Worm (Caenorhabditis elegans) whole organism, young adult: ENCODE measurements around the gene set-19.
A peak's percentile ranks its signal among the peaks of the same experiment; 100 is the strongest.

Experiments used
- B0019.2 ChIP-seq: fragments of 200-800 bp; sonication (Bioruptor generic); conservative IDR thresholded peaks from 2 replicates; pipeline ENCODE4 v1.3.6; 2022; ENCODE audit warnings: missing genetic modification reagents, missing genetic modification characterization, missing compliant biosample characterization
- B0035.1 ChIP-seq: sonication (generic microtip); optimal IDR thresholded peaks from 2 replicates; lab custom pipeline; 2016; ENCODE audit warnings: missing genetic modification characterization, mild to moderate bottlenecking, missing compliant biosample characterization, missing genotype, missing genetic modification reagents
- C06A6.2 ChIP-seq: fragments of 200-800 bp; sonication (Bioruptor generic); conservative IDR thresholded peaks from 2 replicates; pipeline ENCODE4 v1.3.6; 2022; ENCODE audit warnings: missing genetic modification characterization, missing compliant biosample characterization
- F10E7.11 ChIP-seq: sonication (generic microtip); optimal IDR thresholded peaks from 2 replicates; lab custom pipeline; 2017; ENCODE audit warnings: mild to moderate bottlenecking, missing genetic modification characterization, moderate library complexity, missing compliant biosample characterization
- F39B2.1 ChIP-seq: fragments of 200-800 bp; sonication (Bioruptor generic); IDR thresholded peaks from 2 replicates; pipeline ENCODE4 v1.3.6; 2022; ENCODE audit warnings: missing genetic modification reagents, missing genetic modification characterization, missing compliant biosample characterization
- F52B5.7 ChIP-seq: sonication (generic microtip); optimal IDR thresholded peaks from 2 replicates; lab custom pipeline; 2016; ENCODE audit warnings: mild to moderate bottlenecking, missing genetic modification characterization, missing compliant biosample characterization
- F55B11.4 ChIP-seq: sonication (generic microtip); optimal IDR thresholded peaks from 2 replicates; lab custom pipeline; 2016; ENCODE audit warnings: missing compliant biosample characterization, missing genetic modification characterization, borderline replicate concordance; ENCODE audit not compliant: insufficient read depth
- F57C9.4 ChIP-seq: sonication (generic microtip); optimal IDR thresholded peaks from 2 replicates; lab custom pipeline; 2017; ENCODE audit warnings: mild to moderate bottlenecking, missing genetic modification characterization, missing compliant biosample characterization
- K12H6.12 ChIP-seq: fragments of 200-800 bp; sonication (Bioruptor generic); optimal IDR thresholded peaks from 2 replicates; lab custom pipeline; 2018; ENCODE audit warnings: mild to moderate bottlenecking, missing genetic modification characterization, missing compliant biosample characterization
- T07F8.4 ChIP-seq: sonication (generic microtip); optimal IDR thresholded peaks from 2 replicates; lab custom pipeline; 2016; ENCODE audit warnings: mild to moderate bottlenecking, missing genetic modification characterization, moderate library complexity, missing compliant biosample characterization
- Y56A3A.18 ChIP-seq: fragments of 200-800 bp; sonication (Bioruptor generic); IDR thresholded peaks from 2 replicates; pipeline ENCODE4 v1.3.6; 2022; ENCODE audit warnings: missing genetic modification reagents, missing genetic modification characterization, missing compliant biosample characterization
- ama-1 ChIP-seq, 3 experiments: fragments of 150-350 bp in 1 of 3; sonication (generic microtip) in 2 of 3; optimal IDR thresholded peaks; 2 replicates each; lab custom pipeline; 2014 to 2018; ENCODE audit warnings: missing biosample characterization in 2 of 3, missing genetic modification characterization in 2 of 3, missing genetic modification reagents in 2 of 3
- attf-6 ChIP-seq: fragments of 200-800 bp; sonication (Bioruptor generic); IDR thresholded peaks from 2 replicates; pipeline ENCODE4 v1.3.6; 2022; ENCODE audit warnings: missing genetic modification reagents, missing genetic modification characterization, missing compliant biosample characterization
- bed-2 ChIP-seq: fragments of 200-800 bp; sonication (Bioruptor generic); IDR thresholded peaks from 2 replicates; pipeline ENCODE4 v1.3.6; 2022; ENCODE audit warnings: missing genetic modification reagents, missing genetic modification characterization, missing compliant biosample characterization
- ccch-3 ChIP-seq: fragments of 200-800 bp; sonication (Bioruptor generic); optimal IDR thresholded peaks from 2 replicates; lab custom pipeline; 2018; ENCODE audit warnings: mild to moderate bottlenecking, missing genetic modification characterization, missing compliant biosample characterization
- cebp-2 ChIP-seq: fragments of 200-800 bp; sonication (Bioruptor generic); IDR thresholded peaks from 2 replicates; pipeline ENCODE4 v1.3.6; 2022; ENCODE audit warnings: missing genetic modification characterization, missing compliant biosample characterization
- ceh-100 ChIP-seq: fragments of 200-800 bp; sonication (Bioruptor generic); IDR thresholded peaks from 2 replicates; pipeline ENCODE4 v1.3.6; 2022; ENCODE audit warnings: missing genetic modification reagents, missing genetic modification characterization, missing compliant biosample characterization
- ceh-40 ChIP-seq: fragments of 200-800 bp; sonication (Bioruptor generic); IDR thresholded peaks from 2 replicates; pipeline ENCODE4 v1.3.6; 2022; ENCODE audit warnings: missing genetic modification characterization, missing compliant biosample characterization
- ceh-58 ChIP-seq: fragments of 200-800 bp; sonication (Bioruptor generic); IDR thresholded peaks from 2 replicates; pipeline ENCODE4 v1.3.6; 2022; ENCODE audit warnings: missing genetic modification characterization, missing compliant biosample characterization
- ceh-79 ChIP-seq: sonication (generic microtip); optimal IDR thresholded peaks from 2 replicates; lab custom pipeline; 2017; ENCODE audit warnings: mild to moderate bottlenecking, missing genetic modification characterization, missing compliant biosample characterization
- dox-1 ChIP-seq: fragments of 200-800 bp; sonication (Bioruptor generic); IDR thresholded peaks from 2 replicates; pipeline ENCODE4 v1.3.6; 2022; ENCODE audit warnings: missing genetic modification reagents, missing genetic modification characterization, missing compliant biosample characterization
- egl-44 ChIP-seq: fragments of 200-800 bp; sonication (Bioruptor generic); IDR thresholded peaks from 2 replicates; pipeline ENCODE4 v1.3.6; 2022; ENCODE audit warnings: missing genetic modification reagents, missing genetic modification characterization, missing compliant biosample characterization
- gei-17 ChIP-seq: fragments of 200-800 bp; sonication (Bioruptor generic); optimal IDR thresholded peaks from 2 replicates; lab custom pipeline; 2018; ENCODE audit warnings: mild to moderate bottlenecking, missing genetic modification characterization, missing compliant biosample characterization
- him-1 ChIP-seq: sonication (generic microtip); optimal IDR thresholded peaks from 2 replicates; lab custom pipeline; 2016; ENCODE audit warnings: missing genotype, missing genetic modification reagents, missing genetic modification characterization, missing compliant biosample characterization
- hmg-20 ChIP-seq: fragments of 200-800 bp; sonication (Bioruptor generic); IDR thresholded peaks from 2 replicates; pipeline ENCODE4 v1.3.6; 2022; ENCODE audit warnings: missing genetic modification reagents, missing genetic modification characterization, missing compliant biosample characterization
- lin-26 ChIP-seq: fragments of 200-800 bp; sonication (Bioruptor generic); IDR thresholded peaks from 2 replicates; pipeline ENCODE4 v1.3.6; 2022; ENCODE audit warnings: missing genetic modification reagents, missing genetic modification characterization, missing compliant biosample characterization
- lin-40 ChIP-seq: sonication (generic microtip); optimal IDR thresholded peaks from 2 replicates; lab custom pipeline; 2016; ENCODE audit warnings: missing genetic modification characterization, mild to moderate bottlenecking, missing compliant biosample characterization, missing genotype, missing genetic modification reagents
- madf-10 ChIP-seq: sonication (generic microtip); optimal IDR thresholded peaks from 2 replicates; lab custom pipeline; 2016; ENCODE audit warnings: mild to moderate bottlenecking, missing genetic modification characterization, missing compliant biosample characterization
- madf-3 ChIP-seq: fragments of 200-800 bp; sonication (Bioruptor generic); IDR thresholded peaks from 2 replicates; pipeline ENCODE4 v1.3.6; 2022; ENCODE audit warnings: missing genetic modification reagents, missing genetic modification characterization, missing compliant biosample characterization
- madf-6 ChIP-seq: fragments of 200-800 bp; sonication (Bioruptor generic); IDR thresholded peaks from 2 replicates; pipeline ENCODE4 v1.3.6; 2022; ENCODE audit warnings: missing genetic modification reagents, missing genetic modification characterization, missing compliant biosample characterization
- mcd-1 ChIP-seq: fragments of 200-800 bp; sonication (Bioruptor generic); IDR thresholded peaks from 2 replicates; pipeline ENCODE4 v1.3.6; 2022; ENCODE audit warnings: missing genetic modification reagents, missing genetic modification characterization, missing compliant biosample characterization
- nfya-1 ChIP-seq: sonication (generic microtip); optimal IDR thresholded peaks from 2 replicates; lab custom pipeline; 2017; ENCODE audit warnings: antibody characterized with exemption, missing compliant biosample characterization, missing genetic modification characterization, borderline replicate concordance; ENCODE audit not compliant: insufficient read depth
- nfyb-1 ChIP-seq: fragments of 200-800 bp; sonication (Bioruptor generic); IDR thresholded peaks from 2 replicates; pipeline ENCODE4 v1.3.6; 2022; ENCODE audit warnings: missing genetic modification reagents, missing genetic modification characterization, missing compliant biosample characterization
- nhr-120 ChIP-seq: fragments of 200-800 bp; sonication (Bioruptor generic); IDR thresholded peaks from 2 replicates; pipeline ENCODE4 v1.3.6; 2022; ENCODE audit warnings: missing genetic modification characterization, missing compliant biosample characterization
- nhr-80 ChIP-seq: sonication (generic microtip); optimal IDR thresholded peaks from 2 replicates; lab custom pipeline; 2016; ENCODE audit warnings: missing genetic modification characterization, missing compliant biosample characterization
- pbrm-1 ChIP-seq: fragments of 200-800 bp; sonication (Bioruptor generic); IDR thresholded peaks from 2 replicates; pipeline ENCODE4 v1.3.6; 2022; ENCODE audit warnings: missing genetic modification reagents, missing genetic modification characterization, missing compliant biosample characterization
- rec-8 ChIP-seq, 2 experiments: sonication (generic microtip); optimal IDR thresholded peaks; 2 replicates each; lab custom pipeline; 2016; ENCODE audit warnings: mild to moderate bottlenecking in 2 of 2, missing genetic modification characterization in 2 of 2, missing genetic modification reagents in 2 of 2, missing genotype in 2 of 2, missing biosample characterization in 1 of 2, missing compliant biosample characterization in 1 of 2, moderate library complexity in 1 of 2
- sea-2 ChIP-seq: fragments of 200-800 bp; sonication (Bioruptor generic); IDR thresholded peaks from 2 replicates; pipeline ENCODE4 v1.3.6; 2022; ENCODE audit warnings: missing genetic modification characterization, missing compliant biosample characterization
- snpc-1.3 ChIP-seq: sonication (generic microtip); optimal IDR thresholded peaks from 2 replicates; lab custom pipeline; 2017; ENCODE audit warnings: missing genetic modification characterization, mild to moderate bottlenecking, missing compliant biosample characterization, antibody characterized with exemption, moderate library complexity, missing genotype, missing genetic modification reagents; ENCODE audit not compliant: insufficient read depth
- tbp1 ChIP-seq: fragments of 200-800 bp; sonication (Bioruptor generic); optimal IDR thresholded peaks from 2 replicates; lab custom pipeline; 2018; ENCODE audit warnings: mild to moderate bottlenecking, missing genetic modification characterization, missing compliant biosample characterization
- tlf-1 ChIP-seq: fragments of 200-800 bp; sonication (Bioruptor generic); optimal IDR thresholded peaks from 2 replicates; lab custom pipeline; 2018; ENCODE audit warnings: mild to moderate bottlenecking, missing genetic modification characterization, missing compliant biosample characterization
- zim-3 ChIP-seq: sonication (generic microtip); optimal IDR thresholded peaks from 2 replicates; lab custom pipeline; 2017; ENCODE audit warnings: mild to moderate bottlenecking, missing genetic modification characterization, moderate library complexity, missing compliant biosample characterization
- ztf-22 ChIP-seq: fragments of 200-800 bp; sonication (Bioruptor generic); optimal IDR thresholded peaks from 2 replicates; lab custom pipeline; 2018; ENCODE audit warnings: mild to moderate bottlenecking, missing genetic modification characterization, moderate library complexity, missing compliant biosample characterization
- ztf-28 ChIP-seq: fragments of 200-800 bp; sonication (Bioruptor generic); IDR thresholded peaks from 2 replicates; pipeline ENCODE4 v1.3.6; 2022; ENCODE audit warnings: missing genetic modification reagents, missing genetic modification characterization, missing compliant biosample characterization
- ztf-3 ChIP-seq: fragments of 200-800 bp; sonication (Bioruptor generic); optimal IDR thresholded peaks from 2 replicates; lab custom pipeline; 2018; ENCODE audit warnings: mild to moderate bottlenecking, missing genetic modification characterization, missing compliant biosample characterization

set-19 gene

ce11 chrX:5698419-5698818 is 18.4 kb upstream of the set-19 start:
- no peak for TF ChIP-seq tlf-1 (GFP tag; lab: Kevin White, UChicago)
- TF ChIP-seq nfya-1 (tag; lab: Kevin White, UChicago) = no peak
- no peak for TF ChIP-seq cebp-2 (GFP tag; lab: Robert Waterston, UW)
- TF ChIP-seq ama-1 (optimal IDR thresholded peaks at IDR 0.05; lab: Kevin White, UChicago) = no peak
- no peak for TF ChIP-seq ama-1 (GFP tag; optimal IDR thresholded peaks at IDR 0.05; lab: Kevin White, UChicago)
- no peak for TF ChIP-seq F52B5.7
- no peak for TF ChIP-seq ztf-22 (GFP tag; lab: Kevin White, UChicago)
- TF ChIP-seq T07F8.4 (tag; lab: Kevin White, UChicago) = no peak
- no peak for TF ChIP-seq madf-10 (tag; lab: Kevin White, UChicago)
- TF ChIP-seq lin-40 (tag; lab: Kevin White, UChicago) = no peak
- TF ChIP-seq lin-26 = no peak
- no peak for TF ChIP-seq hmg-20
- TF ChIP-seq C06A6.2 (GFP tag; lab: Robert Waterston, UW) = no peak
- TF ChIP-seq tbp1 (GFP tag; lab: Kevin White, UChicago) = no peak
- no peak for TF ChIP-seq madf-3 (GFP tag; lab: Robert Waterston, UW)

ce11 chrX:5697208-5697607 is 17.2 kb upstream of the set-19 start, which contains the start of gene W01C8.5:
W01C8.5 (minus strand) TSS chrX:5697308.
- TF ChIP-seq dox-1 (GFP tag; lab: Robert Waterston, UW) = no peak
- TF ChIP-seq nfyb-1 (GFP tag; lab: Robert Waterston, UW) = no peak
- TF ChIP-seq snpc-1.3 = no peak
- TF ChIP-seq nhr-120 (GFP tag; lab: Robert Waterston, UW) = no peak
- no peak for TF ChIP-seq pbrm-1 (GFP tag; lab: Robert Waterston, UW)
- no peak for TF ChIP-seq nhr-80
- TF ChIP-seq tbp1 (GFP tag; lab: Kevin White, UChicago) = no peak
- no peak for TF ChIP-seq B0035.1 (tag; lab: Kevin White, UChicago)
- no peak for TF ChIP-seq madf-3 (GFP tag; lab: Robert Waterston, UW)
- no peak for TF ChIP-seq F10E7.11 (tag; lab: Kevin White, UChicago)
- TF ChIP-seq gei-17 (GFP tag; lab: Kevin White, UChicago) = no peak
- no peak for TF ChIP-seq ztf-22 (GFP tag; lab: Kevin White, UChicago)
- no peak for TF ChIP-seq ceh-58 (GFP tag; lab: Robert Waterston, UW)
- no peak for TF ChIP-seq madf-6 (GFP tag; lab: Robert Waterston, UW)
- TF ChIP-seq, all 124 proteins: peak for 0

ce11 chrX:5696197-5696596 is 16.2 kb upstream of the set-19 start:
- peak; percentile 23 for TF ChIP-seq tbp1 (GFP tag; lab: Kevin White, UChicago)
- no peak for TF ChIP-seq attf-6 (GFP tag; lab: Robert Waterston, UW)
- peak; percentile 51; the same call in 1 of the 2 replicates for TF ChIP-seq egl-44 (GFP tag; lab: Robert Waterston, UW)
- TF ChIP-seq ztf-28 (GFP tag; lab: Robert Waterston, UW) = no peak
- no peak for TF ChIP-seq rec-8 (tag; optimal IDR thresholded peaks at IDR 0.05; lab: Kevin White, UChicago)
- no peak for TF ChIP-seq Y56A3A.18 (GFP tag; lab: Robert Waterston, UW)
- no peak for TF ChIP-seq ceh-79
- TF ChIP-seq F55B11.4 = no peak
- TF ChIP-seq bed-2 (GFP tag; lab: Robert Waterston, UW) = no peak
- TF ChIP-seq gei-17 (GFP tag; lab: Kevin White, UChicago) = no peak
- no peak for TF ChIP-seq sea-2 (GFP tag; lab: Robert Waterston, UW)
- TF ChIP-seq ccch-3 (GFP tag; lab: Kevin White, UChicago) = no peak
- TF ChIP-seq mcd-1 (GFP tag; lab: Robert Waterston, UW) = 0 out of 2 replicates have a peak, but pooled peaks have one; percentile 32
- TF ChIP-seq B0019.2 (GFP tag; lab: Robert Waterston, UW) = no peak
- no peak for TF ChIP-seq F57C9.4 (tag; lab: Kevin White, UChicago)
- TF ChIP-seq ztf-3 (GFP tag; lab: Kevin White, UChicago) = no peak
- TF ChIP-seq F39B2.1 (GFP tag; lab: Robert Waterston, UW) = no peak
- peak; percentile 76 for TF ChIP-seq lin-26
- TF ChIP-seq him-1 (tag; lab: Kevin White, UChicago) = no peak
- TF ChIP-seq zim-3 (tag; lab: Kevin White, UChicago) = no peak
- TF ChIP-seq ceh-40 (GFP tag; lab: Robert Waterston, UW) = no peak
- TF ChIP-seq F10E7.11 (tag; lab: Kevin White, UChicago) = no peak
- no peak for TF ChIP-seq K12H6.12 (tag; lab: Kevin White, UChicago)
- no peak for TF ChIP-seq nhr-120 (GFP tag; lab: Robert Waterston, UW)
- no peak for TF ChIP-seq ceh-100 (GFP tag; lab: Robert Waterston, UW)
